Worm (Caenorhabditis elegans) whole organism, L2 larva: ENCODE data around the gene Y39G8B.5.

Experiments
- C34F6.9 ChIP-seq: fragments of 150-350 bp; optimal IDR thresholded peaks from 2 replicates; lab custom pipeline; 2014; ENCODE audit warnings: missing biosample characterization, missing genetic modification characterization
- Y55F3AM.14 ChIP-seq: fragments of 200-800 bp; sonication (Bioruptor generic); optimal IDR thresholded peaks from 2 replicates; lab custom pipeline; 2018; ENCODE audit warnings: mild to moderate bottlenecking, missing genetic modification characterization, missing compliant biosample characterization
- alr-1 ChIP-seq: fragments of 150-350 bp; optimal IDR thresholded peaks from 2 replicates; lab custom pipeline; 2014; ENCODE audit warnings: missing biosample characterization, missing genetic modification characterization
- aly-2 ChIP-seq: fragments of 150-350 bp; optimal IDR thresholded peaks from 2 replicates; lab custom pipeline; 2014; ENCODE audit warnings: missing biosample characterization, missing genetic modification characterization
- blmp-1 ChIP-seq: sonication (generic microtip); optimal IDR thresholded peaks from 2 replicates; lab custom pipeline; 2017; ENCODE audit warnings: missing genetic modification characterization, mild to moderate bottlenecking, missing compliant biosample characterization, antibody characterized with exemption, moderate library complexity; ENCODE audit not compliant: insufficient read depth
- ceh-16 ChIP-seq: fragments of 150-350 bp; optimal IDR thresholded peaks from 2 replicates; lab custom pipeline; 2014; ENCODE audit warnings: missing biosample characterization, missing genetic modification characterization
- ceh-82 ChIP-seq: fragments of 150-350 bp; optimal IDR thresholded peaks from 2 replicates; lab custom pipeline; 2014; ENCODE audit warnings: missing biosample characterization, missing genetic modification characterization
- crh-2 ChIP-seq: sonication (generic microtip); optimal IDR thresholded peaks from 2 replicates; lab custom pipeline; 2017; ENCODE audit warnings: missing biosample characterization, missing genetic modification characterization
- elt-3 ChIP-seq: sonication (generic microtip); optimal IDR thresholded peaks from 2 replicates; lab custom pipeline; 2017; ENCODE audit warnings: missing biosample characterization, missing genetic modification characterization
- fos-1 ChIP-seq: fragments of 150-350 bp; optimal IDR thresholded peaks from 2 replicates; lab custom pipeline; 2014; ENCODE audit warnings: missing biosample characterization, missing genetic modification characterization
- lin-11 ChIP-seq: fragments of 150-350 bp; sonication (generic microtip); optimal IDR thresholded peaks from 2 replicates; lab custom pipeline; 2014; ENCODE audit warnings: missing biosample characterization, missing genetic modification characterization, inconsistent platforms, mixed read lengths
- lin-13 ChIP-seq: fragments of 150-350 bp; optimal IDR thresholded peaks from 2 replicates; lab custom pipeline; 2014; ENCODE audit warnings: missing biosample characterization, missing genetic modification reagents, missing genetic modification characterization
- lin-39 ChIP-seq: fragments of 150-350 bp; optimal IDR thresholded peaks from 2 replicates; lab custom pipeline; 2014; ENCODE audit warnings: missing biosample characterization, missing genetic modification reagents, missing genetic modification characterization
- lsy-2 ChIP-seq, 2 experiments: fragments of 150-350 bp in 1 of 2; sonication (generic microtip) in 1 of 2; optimal IDR thresholded peaks; 2 replicates each; lab custom pipeline; 2014 to 2017; ENCODE audit warnings: missing biosample characterization in 2 of 2, missing genetic modification characterization in 2 of 2
- mab-5 ChIP-seq: fragments of 150-350 bp; optimal IDR thresholded peaks from 2 replicates; lab custom pipeline; 2014; ENCODE audit warnings: missing biosample characterization, missing genetic modification characterization
- mbf-1 ChIP-seq: sonication (generic microtip); optimal IDR thresholded peaks from 2 replicates; lab custom pipeline; 2017; ENCODE audit warnings: missing biosample characterization, missing genetic modification characterization
- mdl-1 ChIP-seq, 2 experiments: fragments of 150-350 bp in 1 of 2; sonication (generic microtip) in 1 of 2; optimal IDR thresholded peaks; 2 replicates each; lab custom pipeline; 2017; ENCODE audit warnings: missing biosample characterization in 2 of 2, missing genetic modification characterization in 2 of 2
- nhr-10 ChIP-seq: sonication (generic microtip); optimal IDR thresholded peaks from 2 replicates; lab custom pipeline; 2017; ENCODE audit warnings: missing biosample characterization, missing genetic modification characterization
- nhr-11 ChIP-seq: fragments of 150-350 bp; optimal IDR thresholded peaks from 2 replicates; lab custom pipeline; 2014; ENCODE audit warnings: missing biosample characterization, missing genetic modification characterization
- nhr-12 ChIP-seq: fragments of 150-350 bp; optimal IDR thresholded peaks from 2 replicates; lab custom pipeline; 2014; ENCODE audit warnings: missing biosample characterization, missing genetic modification characterization
- nhr-129 ChIP-seq: fragments of 150-350 bp; optimal IDR thresholded peaks from 2 replicates; lab custom pipeline; 2014; ENCODE audit warnings: missing biosample characterization, missing genetic modification characterization
- nhr-237 ChIP-seq: fragments of 150-350 bp; optimal IDR thresholded peaks from 2 replicates; lab custom pipeline; 2014; ENCODE audit warnings: missing biosample characterization, missing genetic modification characterization
- nhr-77 ChIP-seq: fragments of 150-350 bp; optimal IDR thresholded peaks from 2 replicates; lab custom pipeline; 2014; ENCODE audit warnings: missing biosample characterization, missing genetic modification characterization
- sem-4 ChIP-seq: fragments of 150-350 bp; optimal IDR thresholded peaks from 2 replicates; lab custom pipeline; 2014; ENCODE audit warnings: missing biosample characterization, missing genetic modification reagents, missing genetic modification characterization
- sma-9 ChIP-seq, 2 experiments: fragments of 150-350 bp in 1 of 2; sonication (generic microtip) in 1 of 2; optimal IDR thresholded peaks; 2 replicates each; lab custom pipeline; 2014 to 2016; ENCODE audit warnings: missing genetic modification characterization in 2 of 2, mild to moderate bottlenecking in 1 of 2, missing biosample characterization in 1 of 2, missing compliant biosample characterization in 1 of 2, missing genetic modification reagents in 1 of 2, moderate library complexity in 1 of 2
- snpc-4 ChIP-seq: fragments of 150-350 bp; optimal IDR thresholded peaks from 2 replicates; lab custom pipeline; 2014; ENCODE audit warnings: missing biosample characterization, missing genetic modification characterization
- unc-62 ChIP-seq: fragments of 150-350 bp; optimal IDR thresholded peaks from 2 replicates; lab custom pipeline; 2014; ENCODE audit warnings: missing biosample characterization, missing genetic modification reagents, missing genetic modification characterization
- zag-1 ChIP-seq: fragments of 150-350 bp; optimal IDR thresholded peaks from 2 replicates; lab custom pipeline; 2014; ENCODE audit warnings: missing biosample characterization, missing genetic modification characterization
- ztf-1 ChIP-seq: fragments of 200-800 bp; sonication (Bioruptor generic); conservative IDR thresholded peaks from 2 replicates; pipeline ENCODE4 v1.3.6; 2022; ENCODE audit warnings: missing genetic modification characterization, missing compliant biosample characterization
- ztf-11 ChIP-seq: sonication (generic microtip); optimal IDR thresholded peaks from 2 replicates; lab custom pipeline; 2017; ENCODE audit warnings: missing biosample characterization, missing genetic modification characterization
- ztf-4 ChIP-seq: fragments of 150-350 bp; optimal IDR thresholded peaks from 2 replicates; lab custom pipeline; 2014; ENCODE audit warnings: missing biosample characterization, missing genetic modification characterization

The Y39G8B.5 gene

DNA sequence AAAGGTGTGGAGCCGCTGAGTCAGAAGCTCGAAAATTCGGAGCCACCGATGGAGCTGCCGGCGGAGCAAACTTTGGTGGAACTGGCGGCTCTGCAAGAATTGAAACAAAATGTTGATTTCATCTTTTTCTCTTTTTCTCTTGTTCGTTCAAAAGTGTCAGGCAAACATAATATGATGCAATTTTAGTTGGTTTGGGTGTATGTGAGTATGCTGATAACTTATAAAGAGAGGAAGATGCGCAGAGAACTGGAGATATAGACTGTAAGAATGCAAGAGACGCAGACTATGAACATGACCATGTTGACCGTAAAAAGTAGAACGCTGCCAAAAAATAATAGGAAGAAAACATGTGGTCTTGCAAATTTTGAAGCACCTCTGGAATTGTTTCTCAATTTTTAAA, 37.6 kb downstream of the Y39G8B.5 start (continued):
- TF ChIP-seq elt-3 (tag; lab: Kevin White, UChicago) = no peak
- no peak for TF ChIP-seq nhr-11 (tag; lab: Kevin White, UChicago)
- TF ChIP-seq nhr-12 (tag; lab: Kevin White, UChicago) = no peak
- TF ChIP-seq fos-1 (tag; lab: Kevin White, UChicago) = peak; percentile 78
- no peak for TF ChIP-seq mab-5 (tag; lab: Kevin White, UChicago)
- no peak for TF ChIP-seq snpc-4 (tag; lab: Kevin White, UChicago)
- no peak for TF ChIP-seq nhr-10 (tag; lab: Kevin White, UChicago)
- no peak for TF ChIP-seq lin-11 (tag; lab: Kevin White, UChicago)
- TF ChIP-seq sma-9 (GFP tag; optimal IDR thresholded peaks at IDR 0.05; lab: Kevin White, UChicago) = peak; percentile 74
- no peak for TF ChIP-seq sma-9 (tag; optimal IDR thresholded peaks at IDR 0.05; lab: Kevin White, UChicago)
- no peak for TF ChIP-seq nhr-237 (tag; lab: Kevin White, UChicago)
- TF ChIP-seq ztf-1 = no peak
- TF ChIP-seq nhr-129 (tag; lab: Kevin White, UChicago) = peak; percentile 100
- TF ChIP-seq unc-62 (GFP tag; lab: Kevin White, UChicago) = no peak
- TF ChIP-seq nhr-77 (tag; lab: Kevin White, UChicago) = no peak
- no peak for TF ChIP-seq lin-39 (tag; lab: Kevin White, UChicago)
- TF ChIP-seq ztf-4 (tag; lab: Kevin White, UChicago) = no peak
- no peak for TF ChIP-seq ceh-82 (tag; lab: Kevin White, UChicago)
- no peak for TF ChIP-seq ceh-16
- TF ChIP-seq sem-4 = no peak
- TF ChIP-seq ztf-11 (tag; lab: Kevin White, UChicago) = no peak
- TF ChIP-seq lsy-2 (tag; optimal IDR thresholded peaks at IDR 0.05; lab: Kevin White, UChicago) = peak in 1 of 2 experiments; percentile 57
- TF ChIP-seq crh-2 (tag; lab: Kevin White, UChicago) = peak; percentile 79
- TF ChIP-seq mdl-1 (tag; optimal IDR thresholded peaks at IDR 0.05; lab: Kevin White, UChicago) = no peak
- TF ChIP-seq C34F6.9 (tag; lab: Kevin White, UChicago) = peak; percentile 27

DNA sequence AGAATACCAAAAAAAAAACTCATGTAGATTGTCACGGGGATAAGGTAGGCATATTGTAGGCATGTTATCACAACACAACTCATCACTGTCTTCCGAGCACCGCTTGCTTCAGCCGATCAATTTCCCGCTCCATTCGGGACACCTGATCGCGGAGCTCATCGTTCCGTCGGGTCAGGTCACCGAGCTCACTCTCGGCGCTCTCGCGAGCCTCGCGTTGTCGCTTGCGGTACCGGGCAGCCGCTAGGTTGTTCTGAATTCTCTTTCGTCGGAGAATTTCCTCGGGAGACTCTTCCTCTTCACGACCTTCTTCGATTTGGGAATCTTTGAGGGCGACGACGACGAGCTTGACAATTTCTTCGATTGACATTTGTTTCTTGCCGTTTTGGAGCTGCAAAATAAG, 39.7 kb downstream of the Y39G8B.5 start:
- TF ChIP-seq nhr-10 (tag; lab: Kevin White, UChicago) (no peak), snpc-4 (tag; lab: Kevin White, UChicago) (no peak), elt-3 (tag; lab: Kevin White, UChicago) (no peak)

DNA sequence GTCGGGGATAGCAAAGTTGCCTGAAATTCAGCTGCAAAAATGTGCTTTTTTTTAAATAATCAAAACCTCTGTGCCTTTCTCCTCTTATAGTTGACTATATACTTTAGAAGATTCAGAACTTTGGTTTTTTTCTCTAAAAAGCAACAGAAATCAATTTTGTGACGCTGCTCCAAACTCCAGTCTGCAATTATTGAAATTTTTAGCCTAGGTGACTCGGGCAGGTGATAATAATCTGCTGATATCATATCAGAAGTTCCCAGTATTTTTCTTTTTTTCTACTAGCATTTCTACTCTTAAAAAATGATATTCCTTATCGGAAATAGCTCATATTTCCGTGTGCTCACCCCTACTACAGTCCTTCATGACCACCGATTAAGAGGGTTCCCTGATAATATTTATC, 42.4 kb downstream of the Y39G8B.5 start, which contains the start of gene sre-44:
Gene sre-44, plus strand, starts transcription at position 301 of the 400 bp plus-strand sequence.
- TF ChIP-seq mdl-1 (tag; optimal IDR thresholded peaks at IDR 0.05; lab: Kevin White, UChicago) = no peak
- TF ChIP-seq lsy-2 (tag; optimal IDR thresholded peaks at IDR 0.05; lab: Kevin White, UChicago) = no peak
- TF ChIP-seq nhr-77 (tag; lab: Kevin White, UChicago) = no peak
- no peak for TF ChIP-seq sem-4
- TF ChIP-seq lin-11 (tag; lab: Kevin White, UChicago) = no peak
- TF ChIP-seq aly-2 (tag; lab: Kevin White, UChicago) = no peak
- TF ChIP-seq mbf-1 = no peak
- TF ChIP-seq lin-13 (GFP tag; lab: Kevin White, UChicago) = no peak
- no peak for TF ChIP-seq alr-1 (tag; lab: Kevin White, UChicago)
- no peak for TF ChIP-seq nhr-129 (tag; lab: Kevin White, UChicago)
- TF ChIP-seq, all 48 proteins: peak for 0

DNA sequence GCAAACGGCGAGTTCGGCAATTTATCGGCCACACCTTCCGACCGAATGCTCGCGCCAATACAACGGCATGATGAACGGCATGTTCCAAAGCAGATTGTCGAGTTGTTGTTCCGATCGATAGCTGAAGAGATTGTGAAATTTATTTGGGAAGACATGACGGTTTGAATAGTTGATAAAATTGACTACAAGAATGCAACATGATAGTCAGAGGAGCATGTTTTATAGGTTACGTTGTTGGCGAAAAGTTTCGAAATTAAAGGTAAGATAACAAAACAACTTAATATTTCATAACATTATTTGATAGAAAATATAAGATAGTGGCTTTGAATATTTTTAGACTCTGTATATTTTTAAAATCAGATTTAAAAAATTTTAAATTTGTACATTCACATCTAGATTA, 46.1 kb downstream of the Y39G8B.5 start:
- TF ChIP-seq aly-2 (tag; lab: Kevin White, UChicago) (no peak), mab-5 (tag; lab: Kevin White, UChicago) (no peak), fos-1 (tag; lab: Kevin White, UChicago) (peak; percentile 3), zag-1 (tag; lab: Kevin White, UChicago) (no peak), lin-13 (GFP tag; lab: Kevin White, UChicago) (no peak), nhr-10 (tag; lab: Kevin White, UChicago) (no peak), nhr-129 (tag; lab: Kevin White, UChicago) (no peak), sem-4 (no peak)

DNA sequence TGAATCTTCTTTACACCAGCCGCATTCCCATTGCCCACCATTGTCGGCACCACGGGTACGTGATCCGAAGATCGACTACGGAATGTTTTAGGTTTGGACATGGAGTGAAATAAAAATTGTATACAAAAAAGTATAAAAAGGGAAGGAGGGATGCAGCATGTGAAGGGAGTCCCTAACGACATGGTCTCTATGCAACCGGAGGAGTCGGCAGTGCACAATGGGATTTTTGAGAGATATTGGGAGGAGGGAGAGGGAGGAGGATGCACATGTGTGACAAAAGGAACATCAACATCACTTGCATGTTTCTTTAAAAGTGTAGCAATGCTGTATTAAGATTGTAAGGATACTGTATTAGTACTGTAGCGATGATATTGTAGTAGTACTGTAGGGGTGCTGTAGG, 52.1 kb downstream of the Y39G8B.5 start, which contains the start of gene W07G1.1:
Gene W07G1.1, minus strand, starts transcription at position 101 of the 400 bp plus-strand sequence.
- TF ChIP-seq ztf-4 (tag; lab: Kevin White, UChicago) (no peak), elt-3 (tag; lab: Kevin White, UChicago) (no peak), aly-2 (tag; lab: Kevin White, UChicago) (no peak), alr-1 (tag; lab: Kevin White, UChicago) (no peak), sma-9 (GFP tag; optimal IDR thresholded peaks at IDR 0.05; lab: Kevin White, UChicago) (no peak), sma-9 (tag; optimal IDR thresholded peaks at IDR 0.05; lab: Kevin White, UChicago) (no peak), unc-62 (GFP tag; lab: Kevin White, UChicago) (no peak), lin-13 (GFP tag; lab: Kevin White, UChicago) (no peak), lin-11 (tag; lab: Kevin White, UChicago) (no peak), snpc-4 (tag; lab: Kevin White, UChicago) (no peak), nhr-237 (tag; lab: Kevin White, UChicago) (no peak), blmp-1 (tag; lab: Kevin White, UChicago) (no peak), nhr-11 (tag; lab: Kevin White, UChicago) (no peak), Y55F3AM.14 (no peak), nhr-77 (tag; lab: Kevin White, UChicago) (no peak), crh-2 (tag; lab: Kevin White, UChicago) (no peak), ztf-1 (no peak), zag-1 (tag; lab: Kevin White, UChicago) (no peak)
- TF ChIP-seq, all 48 proteins: peak for 0
